Worm (Caenorhabditis elegans) whole organism, L3 larva: Measurements from ENCODE around the gene D1022.4.

Experiments used
- R02D3.7 ChIP-seq: fragments of 150-350 bp; optimal IDR thresholded peaks from 2 replicates; lab custom pipeline; 2014; ENCODE audit warnings: missing biosample characterization, missing genetic modification characterization
- ZK546.5 ChIP-seq: sonication (generic microtip); optimal IDR thresholded peaks from 2 replicates; lab custom pipeline; 2017; ENCODE audit warnings: missing biosample characterization, missing genetic modification characterization
- ama-1 ChIP-seq: fragments of 150-350 bp; optimal IDR thresholded peaks from 2 replicates; lab custom pipeline; 2018
- ceh-16 ChIP-seq: sonication (generic microtip); optimal IDR thresholded peaks from 2 replicates; lab custom pipeline; 2017; ENCODE audit warnings: missing biosample characterization, missing genetic modification characterization
- ceh-28 ChIP-seq: fragments of 150-350 bp; optimal IDR thresholded peaks from 2 replicates; lab custom pipeline; 2014; ENCODE audit warnings: missing biosample characterization, missing genetic modification reagents, missing genetic modification characterization
- ceh-82 ChIP-seq: fragments of 150-350 bp; optimal IDR thresholded peaks from 2 replicates; lab custom pipeline; 2014; ENCODE audit warnings: missing biosample characterization, missing genetic modification characterization
- ceh-9 ChIP-seq: sonication (generic microtip); optimal IDR thresholded peaks from 2 replicates; lab custom pipeline; 2018; ENCODE audit warnings: missing biosample characterization, missing genetic modification characterization
- daf-12 ChIP-seq: fragments of 150-350 bp; optimal IDR thresholded peaks from 2 replicates; lab custom pipeline; 2014; ENCODE audit warnings: missing biosample characterization, missing genetic modification reagents, missing genetic modification characterization
- egl-27 ChIP-seq: sonication (generic microtip); optimal IDR thresholded peaks from 4 replicates; lab custom pipeline; 2017; ENCODE audit warnings: missing biosample characterization, missing genetic modification reagents, missing genetic modification characterization
- elt-1 ChIP-seq: fragments of 150-350 bp; optimal IDR thresholded peaks from 2 replicates; lab custom pipeline; 2014; ENCODE audit warnings: missing biosample characterization, missing genetic modification characterization
- elt-2 ChIP-seq: sonication (generic microtip); optimal IDR thresholded peaks from 2 replicates; lab custom pipeline; 2016; ENCODE audit warnings: missing genetic modification reagents, mild to moderate bottlenecking, missing genetic modification characterization, missing compliant biosample characterization
- elt-3 ChIP-seq, 3 experiments: fragments of 150-350 bp in 1 of 3; sonication (generic microtip) in 2 of 3; optimal IDR thresholded peaks; 2 replicates in 2 of 3; 4 replicates in 1 of 3; lab custom pipeline; 2014 to 2017; ENCODE audit warnings: missing biosample characterization in 3 of 3, missing genetic modification characterization in 3 of 3
- fkh-10 ChIP-seq: sonication (generic microtip); optimal IDR thresholded peaks from 2 replicates; lab custom pipeline; 2017; ENCODE audit warnings: missing biosample characterization, missing genetic modification reagents, missing genetic modification characterization
- fkh-2 ChIP-seq: fragments of 150-350 bp; optimal IDR thresholded peaks from 2 replicates; lab custom pipeline; 2014; ENCODE audit warnings: missing biosample characterization, missing genetic modification reagents, missing genetic modification characterization
- fos-1 ChIP-seq: fragments of 150-350 bp; optimal IDR thresholded peaks from 2 replicates; lab custom pipeline; 2014; ENCODE audit warnings: missing biosample characterization, missing genetic modification characterization
- hmg-11 ChIP-seq: sonication (generic microtip); optimal IDR thresholded peaks from 2 replicates; lab custom pipeline; 2016; ENCODE audit warnings: missing genetic modification characterization, missing compliant biosample characterization
- lin-15B ChIP-seq: fragments of 150-350 bp; optimal IDR thresholded peaks from 2 replicates; lab custom pipeline; 2014; ENCODE audit warnings: missing biosample characterization, missing genetic modification characterization
- lin-39 ChIP-seq: fragments of 150-350 bp; optimal IDR thresholded peaks from 2 replicates; lab custom pipeline; 2018; ENCODE audit warnings: missing biosample characterization, missing genetic modification reagents, missing genetic modification characterization
- lsy-12 ChIP-seq: sonication (generic microtip); optimal IDR thresholded peaks from 2 replicates; lab custom pipeline; 2016; ENCODE audit warnings: mild to moderate bottlenecking, missing genetic modification characterization, missing compliant biosample characterization
- mdl-1 ChIP-seq: fragments of 150-350 bp; optimal IDR thresholded peaks from 2 replicates; lab custom pipeline; 2014; ENCODE audit warnings: missing biosample characterization, missing genetic modification characterization
- mml-1 ChIP-seq: fragments of 150-350 bp; sonication (generic microtip); optimal IDR thresholded peaks from 3 replicates; lab custom pipeline; 2014; ENCODE audit warnings: missing biosample characterization, missing genetic modification characterization
- nfya-1 ChIP-seq: sonication (generic microtip); optimal IDR thresholded peaks from 2 replicates; lab custom pipeline; 2017; ENCODE audit warnings: missing genetic modification characterization, mild to moderate bottlenecking, missing compliant biosample characterization, antibody characterized with exemption, moderate library complexity; ENCODE audit not compliant: insufficient read depth
- nhr-23 ChIP-seq: fragments of 150-350 bp; optimal IDR thresholded peaks from 2 replicates; lab custom pipeline; 2014; ENCODE audit warnings: missing biosample characterization, missing genetic modification reagents, missing genetic modification characterization
- nhr-25 ChIP-seq: sonication (generic microtip); optimal IDR thresholded peaks from 2 replicates; lab custom pipeline; 2017; ENCODE audit warnings: missing biosample characterization, missing genetic modification characterization
- nhr-28 ChIP-seq: fragments of 150-350 bp; optimal IDR thresholded peaks from 2 replicates; lab custom pipeline; 2014; ENCODE audit warnings: missing biosample characterization, missing genetic modification characterization
- nhr-43 ChIP-seq: sonication (generic microtip); optimal IDR thresholded peaks from 2 replicates; lab custom pipeline; 2016; ENCODE audit warnings: mild to moderate bottlenecking, missing genetic modification characterization, missing compliant biosample characterization; ENCODE audit not compliant: poor library complexity, severe bottlenecking
- nhr-67 ChIP-seq: fragments of 150-350 bp; optimal IDR thresholded peaks from 2 replicates; lab custom pipeline; 2014; ENCODE audit warnings: missing biosample characterization, missing genetic modification characterization
- nhr-77 ChIP-seq: fragments of 150-350 bp; optimal IDR thresholded peaks from 2 replicates; lab custom pipeline; 2014; ENCODE audit warnings: missing biosample characterization, missing genetic modification characterization
- pha-4 ChIP-seq: fragments of 150-350 bp; optimal IDR thresholded peaks from 2 replicates; lab custom pipeline; 2014; ENCODE audit warnings: missing biosample characterization, missing genetic modification reagents, missing genetic modification characterization
- pqm-1 ChIP-seq: fragments of 150-350 bp; optimal IDR thresholded peaks from 2 replicates; lab custom pipeline; 2017; ENCODE audit warnings: missing biosample characterization, missing genetic modification characterization, inconsistent platforms
- sea-2 ChIP-seq: fragments of 150-350 bp; sonication (generic microtip); optimal IDR thresholded peaks from 4 replicates; lab custom pipeline; 2014; ENCODE audit warnings: missing biosample characterization, missing genetic modification reagents, missing genetic modification characterization
- skn-1 ChIP-seq: fragments of 150-350 bp; optimal IDR thresholded peaks from 2 replicates; lab custom pipeline; 2014; ENCODE audit warnings: missing biosample characterization, missing genetic modification characterization
- snpc-4 ChIP-seq: fragments of 150-350 bp; optimal IDR thresholded peaks from 2 replicates; lab custom pipeline; 2014; ENCODE audit warnings: missing biosample characterization, missing genetic modification characterization
- unc-39 ChIP-seq: sonication (generic microtip); optimal IDR thresholded peaks from 4 replicates; lab custom pipeline; 2017; ENCODE audit warnings: missing biosample characterization, missing genetic modification characterization
- ztf-11 ChIP-seq: fragments of 150-350 bp; optimal IDR thresholded peaks from 2 replicates; lab custom pipeline; 2014; ENCODE audit warnings: missing biosample characterization, missing genetic modification characterization

D1022.4 gene

ce11 chrII:7457210-7457609 lies at the start of gene D1022.4:
Gene D1022.4 (minus strand): TSS chrII:7457292.
- TF ChIP-seq pqm-1 (tag; lab: Kevin White, UChicago) (peak; percentile 4), ceh-28 (peak; percentile 22), elt-3 (tag; optimal IDR thresholded peaks at IDR 0.05; lab: Kevin White, UChicago) (no peak), ama-1 (lab: Kevin White, UChicago) (no peak), elt-2 (peak; percentile 42), pha-4 (tag; lab: Kevin White, UChicago) (peak; percentile 70), nhr-23 (tag; lab: Kevin White, UChicago) (peak; percentile 13)

ce11 chrII:7505005-7505404 lies 47.9 kb upstream of the D1022.4 start, which contains the start of gene C28F5.1:
Gene C28F5.1 (plus strand): TSS chrII:7505305.
- TF ChIP-seq ZK546.5 (no peak), daf-12 (tag; lab: Kevin White, UChicago) (no peak), unc-39 (tag; lab: Kevin White, UChicago) (no peak), ceh-9 (tag; lab: Kevin White, UChicago) (no peak), nfya-1 (no peak), nhr-67 (tag; lab: Kevin White, UChicago) (no peak)
- TF ChIP-seq, all 47 proteins: peak for 0

- TF ChIP-seq fkh-2 (tag; lab: Kevin White, UChicago) (no peak), nhr-77 (no peak), daf-12 (tag; lab: Kevin White, UChicago) (no peak), ceh-16 (tag; lab: Kevin White, UChicago) (no peak), elt-2 (no peak), nhr-43 (tag; lab: Kevin White, UChicago) (no peak), fos-1 (tag; lab: Kevin White, UChicago) (no peak), unc-39 (tag; lab: Kevin White, UChicago) (no peak), ama-1 (lab: Kevin White, UChicago) (no peak), elt-1 (tag; lab: Kevin White, UChicago) (no peak), snpc-4 (tag; lab: Kevin White, UChicago) (no peak), R02D3.7 (tag; lab: Kevin White, UChicago) (no peak), elt-3 (tag; optimal IDR thresholded peaks at IDR 0.05; lab: Kevin White, UChicago) (no peak), mml-1 (no peak), ceh-82 (tag; lab: Kevin White, UChicago) (no peak), ceh-28 (no peak), mdl-1 (tag; lab: Kevin White, UChicago) (no peak), nhr-25 (tag; lab: Kevin White, UChicago) (no peak), ZK546.5 (no peak), lin-15B (tag; lab: Kevin White, UChicago) (no peak)
Measured at ce11 chrII:7499390-7499789, 42.3 kb upstream of the D1022.4 start, which contains the start of gene srab-14. Gene srab-14 (minus strand): TSS chrII:7499490.

ce11 chrII:7496070-7496469 lies 39.0 kb upstream of the D1022.4 start, which contains the start of gene spi-1:
Gene spi-1 (plus strand): TSS chrII:7496247.
- TF ChIP-seq lin-39 (tag; lab: Kevin White, UChicago) (no peak), lsy-12 (no peak), skn-1 (tag; lab: Kevin White, UChicago) (no peak), mml-1 (no peak), nhr-23 (tag; lab: Kevin White, UChicago) (peak; percentile 59), mdl-1 (tag; lab: Kevin White, UChicago) (no peak)

- TF ChIP-seq hmg-11 (tag; lab: Kevin White, UChicago) (no peak), egl-27 (tag; lab: Kevin White, UChicago) (no peak), sea-2 (GFP tag; lab: Kevin White, UChicago) (no peak), fkh-10 (GFP tag; lab: Kevin White, UChicago) (no peak), ceh-28 (peak; percentile 1), ztf-11 (tag; lab: Kevin White, UChicago) (no peak), nhr-28 (no peak)
Measured at ce11 chrII:7494155-7494554, 37.1 kb upstream of the D1022.4 start, which contains the start of gene R10H1.1. Gene R10H1.1 (plus strand): TSS chrII:7494455.
